Worm (Caenorhabditis elegans) whole organism, L2 larva: Measurements from ENCODE around the gene H20E11.2.

Source experiments
- nhr-12 ChIP-seq: fragments of 150-350 bp; optimal IDR thresholded peaks from 2 replicates; lab custom pipeline; 2014; ENCODE audit warnings: missing biosample characterization, missing genetic modification characterization
- nhr-77 ChIP-seq: fragments of 150-350 bp; optimal IDR thresholded peaks from 2 replicates; lab custom pipeline; 2014; ENCODE audit warnings: missing biosample characterization, missing genetic modification characterization
- zag-1 ChIP-seq: fragments of 150-350 bp; optimal IDR thresholded peaks from 2 replicates; lab custom pipeline; 2014; ENCODE audit warnings: missing biosample characterization, missing genetic modification characterization
- ztf-11 ChIP-seq: sonication (generic microtip); optimal IDR thresholded peaks from 2 replicates; lab custom pipeline; 2017; ENCODE audit warnings: missing biosample characterization, missing genetic modification characterization
- ztf-4 ChIP-seq: fragments of 150-350 bp; optimal IDR thresholded peaks from 2 replicates; lab custom pipeline; 2014; ENCODE audit warnings: missing biosample characterization, missing genetic modification characterization

- TF ChIP-seq nhr-12 (no peak), nhr-77 (no peak), zag-1 (tag; lab: Kevin White, UChicago) (no peak), ztf-11 (tag; lab: Kevin White, UChicago) (no peak), ztf-4 (no peak)
These were observed 9.2 kb downstream of the H20E11.2 start for ce11 chrIV:6836769-6837168.
